Fruit fly (Drosophila melanogaster): Measurements from ENCODE around the gene CG42655.

The CG42655 gene

dm6 chr3L:20000878-20001640, 47.5 kb upstream of the CG42655 start:
- peak; percentile 41 for TF ChIP-seq fru (GFP tag; optimal IDR thresholded peaks at IDR 0.05)
- TF ChIP-seq Abd-B (GFP tag; optimal IDR thresholded peaks at IDR 0.05) = no peak
- peak; percentile 56 for TF ChIP-seq woc (GFP tag; optimal IDR thresholded peaks at IDR 0.05)
- no peak for TF ChIP-seq Sp1 (GFP tag; optimal IDR thresholded peaks at IDR 0.05)

dm6 chr3L:20000081-20000736, 46.7 kb upstream of the CG42655 start, which contains the start of the genes Tom20 and Gabat:
Tom20 (plus strand) TSS chr3L:20000644.
Gabat (minus strand) TSS chr3L:20000686.
- TF ChIP-seq psq (GFP tag; optimal IDR thresholded peaks at IDR 0.05) = no peak
- no peak for TF ChIP-seq lola (GFP tag; optimal IDR thresholded peaks at IDR 0.05)
- no peak for TF ChIP-seq Jra (GFP tag; optimal IDR thresholded peaks at IDR 0.05)
- no peak for TF ChIP-seq Dif (GFP tag; optimal IDR thresholded peaks at IDR 0.05; ENCODE audit: partially characterized antibody)
- TF ChIP-seq foxo (GFP tag; optimal IDR thresholded peaks at IDR 0.05) = no peak
- TF ChIP-seq CrebA (GFP tag; optimal IDR thresholded peaks at IDR 0.05; ENCODE audit: borderline replicate concordance) = no peak
- TF ChIP-seq CG9705 (GFP tag; optimal IDR thresholded peaks at IDR 0.05) = no peak
- no peak for TF ChIP-seq GATAd (GFP tag; optimal IDR thresholded peaks at IDR 0.05)
- TF ChIP-seq Hr78 (GFP tag; optimal IDR thresholded peaks at IDR 0.05) = no peak
- TF ChIP-seq Mio (GFP tag; optimal IDR thresholded peaks at IDR 0.05) = no peak
- TF ChIP-seq Vsx2 (GFP tag; optimal IDR thresholded peaks at IDR 0.05; ENCODE audit: partially characterized antibody) = no peak
- no peak for TF ChIP-seq h (GFP tag; optimal IDR thresholded peaks at IDR 0.05)
- TF ChIP-seq pan (optimal IDR thresholded peaks at IDR 0.05) = no peak
- TF ChIP-seq ey (GFP tag; optimal IDR thresholded peaks at IDR 0.05) = no peak
- TF ChIP-seq brk (GFP tag; optimal IDR thresholded peaks at IDR 0.05) = no peak
- TF ChIP-seq sage (GFP tag; optimal IDR thresholded peaks at IDR 0.05) = no peak

- no peak for TF ChIP-seq Dif (GFP tag; optimal IDR thresholded peaks at IDR 0.05; ENCODE audit: partially characterized antibody)
- no peak for TF ChIP-seq Hr78 (GFP tag; optimal IDR thresholded peaks at IDR 0.05)
- TF ChIP-seq Jra (GFP tag; optimal IDR thresholded peaks at IDR 0.05) = no peak
- no peak for TF ChIP-seq sv (GFP tag; optimal IDR thresholded peaks at IDR 0.05)
- no peak for TF ChIP-seq GATAd (GFP tag; optimal IDR thresholded peaks at IDR 0.05)
- TF ChIP-seq rgr (GFP tag; optimal IDR thresholded peaks at IDR 0.05) = no peak
Measured at dm6 chr3L:19994015-19994414, 40.5 kb upstream of the CG42655 start.

DNA sequence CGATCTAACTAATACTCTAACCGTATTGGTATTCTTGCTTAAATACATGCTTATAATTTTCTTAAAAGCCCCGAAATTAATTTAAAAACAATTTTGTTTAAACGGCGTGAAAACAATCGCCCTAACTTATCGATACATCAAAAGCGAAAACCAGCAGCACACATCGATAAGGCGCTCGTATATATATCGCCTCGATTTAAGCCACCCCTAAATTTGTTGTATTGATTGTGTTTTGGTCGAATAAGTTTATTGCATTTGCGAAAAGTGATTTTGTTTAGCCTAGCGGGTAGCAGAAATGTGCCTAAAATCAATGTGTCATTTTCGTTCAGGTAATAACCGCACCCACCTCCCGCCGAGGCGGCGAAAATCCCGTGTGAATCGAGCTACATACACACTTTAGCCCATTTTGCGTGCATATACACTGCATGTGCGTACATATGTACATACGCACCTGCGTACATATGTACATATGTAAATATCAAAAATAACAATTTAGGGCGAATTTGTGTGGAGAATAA, 38.3 kb upstream of the CG42655 start, which contains the start of the genes CG7646 and Nca:
TSS of gene CG7646 (plus strand) at position 174 of the 518 bp plus-strand sequence.
TSS of gene Nca (plus strand) at position 174 of the 518 bp plus-strand sequence.
- TF ChIP-seq Jra (GFP tag; optimal IDR thresholded peaks at IDR 0.05) (peak; percentile 46), brk (GFP tag; optimal IDR thresholded peaks at IDR 0.05) (peak; percentile 30), h (GFP tag; optimal IDR thresholded peaks at IDR 0.05) (peak; percentile 29), psq (GFP tag; optimal IDR thresholded peaks at IDR 0.05) (no peak), CG9705 (GFP tag; optimal IDR thresholded peaks at IDR 0.05) (peak; percentile 22), Dif (GFP tag; optimal IDR thresholded peaks at IDR 0.05; ENCODE audit: partially characterized antibody) (no peak), Hr83 (GFP tag; optimal IDR thresholded peaks at IDR 0.05; ENCODE audit: poor library complexity, severe bottlenecking) (peak; percentile 3), tai (GFP tag; optimal IDR thresholded peaks at IDR 0.05) (peak; percentile 5), usp (GFP tag; optimal IDR thresholded peaks at IDR 0.05) (no peak), Mio (GFP tag; optimal IDR thresholded peaks at IDR 0.05) (no peak)

- TF ChIP-seq dl (GFP tag; optimal IDR thresholded peaks at IDR 0.05; ENCODE audit: insufficient read depth in 1 of 2, partially characterized antibody in 2 of 2) = no peak
- no peak for TF ChIP-seq jim (GFP tag; optimal IDR thresholded peaks at IDR 0.05)
- no peak for TF ChIP-seq CrebA (GFP tag; optimal IDR thresholded peaks at IDR 0.05; ENCODE audit: borderline replicate concordance)
- TF ChIP-seq foxo (GFP tag; optimal IDR thresholded peaks at IDR 0.05) = no peak
Measured at dm6 chr3L:19991120-19991519, 37.6 kb upstream of the CG42655 start, which contains the start of gene fln. fln (minus strand) TSS chr3L:19991220.
